Worm (Caenorhabditis elegans) whole organism, early embryonic: ENCODE data around the gene T20B3.14.

Experiments used
- ama-1 ChIP-seq: fragments of 150-350 bp; optimal IDR thresholded peaks from 2 replicates; lab custom pipeline; 2014
- ets-7 ChIP-seq: sonication (generic microtip); optimal IDR thresholded peaks from 2 replicates; lab custom pipeline; 2016; ENCODE audit warnings: missing genotype, missing genetic modification characterization, missing compliant biosample characterization

DNA sequence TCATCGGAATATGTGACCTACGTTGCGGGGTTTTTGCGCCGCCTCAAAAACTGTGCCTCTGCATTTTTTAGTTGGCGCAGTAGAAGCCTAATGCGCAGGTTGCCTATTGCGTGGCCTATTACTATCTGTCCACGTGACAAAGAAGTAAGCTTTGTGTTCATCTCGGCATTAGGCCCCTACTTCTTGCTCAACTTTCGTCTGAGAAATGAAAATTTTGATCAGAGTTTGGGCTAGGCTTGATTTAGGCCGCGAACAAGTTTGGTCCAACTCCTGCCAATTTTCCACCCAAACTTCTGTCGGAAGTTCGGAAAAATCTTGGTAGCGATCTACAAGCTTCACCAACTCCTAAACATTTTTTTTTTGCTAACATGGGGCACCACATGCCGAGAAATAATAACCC is 39.1 kb downstream of the T20B3.14 start:
- TF ChIP-seq ets-7 (no peak), ama-1 (lab: Kevin White, UChicago) (no peak)
